Worm (Caenorhabditis elegans) whole organism, L3 larva: ENCODE measurements around the gene cka-1.

ENCODE experiments used
- ceh-82 ChIP-seq: fragments of 150-350 bp; optimal IDR thresholded peaks from 2 replicates; lab custom pipeline; 2014; ENCODE audit warnings: missing biosample characterization, missing genetic modification characterization
- egl-5 ChIP-seq: fragments of 150-350 bp; optimal IDR thresholded peaks from 2 replicates; lab custom pipeline; 2017; ENCODE audit warnings: missing biosample characterization, missing genetic modification reagents, missing genetic modification characterization, inconsistent platforms
- elt-2 ChIP-seq: sonication (generic microtip); optimal IDR thresholded peaks from 2 replicates; lab custom pipeline; 2016; ENCODE audit warnings: missing genetic modification reagents, mild to moderate bottlenecking, missing genetic modification characterization, missing compliant biosample characterization
- pha-4 ChIP-seq: fragments of 150-350 bp; optimal IDR thresholded peaks from 2 replicates; lab custom pipeline; 2014; ENCODE audit warnings: missing biosample characterization, missing genetic modification reagents, missing genetic modification characterization

DNA sequence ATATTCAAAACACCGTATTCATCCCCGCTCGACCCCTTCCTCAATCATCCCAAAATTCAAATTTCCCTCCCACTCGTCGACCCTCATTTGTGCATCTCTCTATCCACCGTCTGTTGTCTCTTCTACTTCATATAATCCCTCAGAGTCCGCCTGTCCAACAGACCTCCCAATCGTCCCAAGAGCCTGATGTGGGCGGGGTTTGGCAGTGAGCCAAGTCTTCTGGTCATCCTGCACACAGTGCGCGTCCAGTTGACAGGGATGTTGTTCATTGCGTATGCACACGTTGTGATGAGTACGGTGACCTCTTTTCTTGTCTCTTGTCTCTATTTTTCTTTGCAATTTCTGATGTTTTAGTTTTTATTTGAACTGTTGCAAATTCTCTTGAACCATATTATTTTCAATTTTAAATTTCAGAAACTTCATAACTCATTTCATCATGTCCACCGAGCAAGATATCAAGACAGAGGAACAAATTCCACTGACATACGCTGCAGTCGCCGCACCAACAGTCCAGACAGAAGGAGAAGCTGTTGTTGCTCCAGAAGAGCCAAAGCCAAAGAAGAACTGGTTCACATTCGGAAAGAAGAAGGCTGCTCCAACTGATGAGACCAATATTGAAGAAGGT lies 34.8 kb upstream of the cka-1 start, which contains the start of gene cav-1:
- TF ChIP-seq ceh-82 (tag; lab: Kevin White, UChicago) (no peak), egl-5 (no peak), elt-2 (tag; lab: Kevin White, UChicago) (no peak), pha-4 (no peak)
